Fruit fly (Drosophila melanogaster) whole organism, embryonic: Measurements from ENCODE around the gene CG3587.
A peak's percentile ranks its signal among the peaks of the same experiment; 100 is the strongest.

Experiments used
- C15 ChIP-seq: fragments of 200-800 bp; sonication (Bioruptor generic); IDR thresholded peaks from 3 replicates; pipeline ENCODE4 v1.3.6; 2022; ENCODE audit warnings: missing biosample characterization, missing genetic modification characterization
- CG10462 ChIP-seq: fragments of 200-800 bp; sonication (Bioruptor generic); optimal IDR thresholded peaks from 2 replicates; lab custom pipeline; 2016; ENCODE audit warnings: missing biosample characterization, missing genetic modification characterization
- CG10543 ChIP-seq: fragments of 200-800 bp; sonication (Bioruptor generic); optimal IDR thresholded peaks from 3 replicates; lab custom pipeline; 2017; ENCODE audit warnings: missing biosample characterization, mild to moderate bottlenecking, missing genetic modification characterization, moderate library complexity
- CG11696 ChIP-seq: fragments of 200-800 bp; sonication (Bioruptor generic); IDR thresholded peaks from 2 replicates; pipeline ENCODE4 v1.3.6; 2022; ENCODE audit warnings: missing biosample characterization, missing genetic modification characterization
- CG12071 ChIP-seq: fragments of 200-800 bp; sonication (Bioruptor generic); optimal IDR thresholded peaks from 3 replicates; lab custom pipeline; 2018; ENCODE audit warnings: missing biosample characterization, mild to moderate bottlenecking, missing genetic modification characterization
- CG15601 ChIP-seq: fragments of 200-800 bp; sonication (Bioruptor generic); optimal IDR thresholded peaks from 3 replicates; lab custom pipeline; 2019; ENCODE audit warnings: missing biosample characterization, mild to moderate bottlenecking, missing genetic modification characterization, moderate library complexity
- CG2116 ChIP-seq: fragments of 200-800 bp; sonication (Bioruptor generic); optimal IDR thresholded peaks from 3 replicates; lab custom pipeline; 2018; ENCODE audit warnings: missing biosample characterization, mild to moderate bottlenecking, missing genetic modification characterization
- CG3065 ChIP-seq: fragments of 200-800 bp; sonication (Bioruptor generic); optimal IDR thresholded peaks from 2 replicates; lab custom pipeline; 2016; ENCODE audit warnings: missing biosample characterization, missing genetic modification characterization
- CG31365 ChIP-seq: fragments of 200-800 bp; sonication (Bioruptor generic); optimal IDR thresholded peaks from 2 replicates; lab custom pipeline; 2018; ENCODE audit warnings: missing biosample characterization, mild to moderate bottlenecking, missing genetic modification characterization
- CG3163 ChIP-seq: fragments of 200-800 bp; sonication (Bioruptor generic); optimal IDR thresholded peaks from 3 replicates; lab custom pipeline; 2016; ENCODE audit warnings: missing biosample characterization, missing genetic modification characterization
- CG3847 ChIP-seq: fragments of 200-800 bp; sonication (Bioruptor generic); IDR thresholded peaks from 2 replicates; pipeline ENCODE4 v1.3.6; 2022; ENCODE audit warnings: missing biosample characterization, missing genetic modification characterization
- CG6254 ChIP-seq: fragments of 200-800 bp; sonication (Bioruptor generic); optimal IDR thresholded peaks from 3 replicates; lab custom pipeline; 2017; ENCODE audit warnings: mild to moderate bottlenecking, missing biosample characterization, missing genetic modification reagents, missing genetic modification characterization
- CG6654 ChIP-seq: fragments of 200-800 bp; sonication (Bioruptor generic); optimal IDR thresholded peaks from 2 replicates; lab custom pipeline; 2017; ENCODE audit warnings: missing biosample characterization, mild to moderate bottlenecking, missing genetic modification characterization
- CG6791 ChIP-seq: fragments of 200-800 bp; sonication (Bioruptor generic); IDR thresholded peaks from 3 replicates; pipeline ENCODE4 v1.3.6; 2022; ENCODE audit warnings: missing biosample characterization, missing genetic modification characterization; ENCODE audit not compliant: partially characterized antibody
- CG7271 ChIP-seq: fragments of 200-800 bp; sonication (Bioruptor generic); optimal IDR thresholded peaks from 2 replicates; lab custom pipeline; 2018; ENCODE audit warnings: missing biosample characterization, mild to moderate bottlenecking, missing genetic modification characterization, moderate library complexity
- CoRest ChIP-seq: fragments of 200-800 bp; sonication (Bioruptor generic); optimal IDR thresholded peaks from 3 replicates; lab custom pipeline; 2018; ENCODE audit warnings: missing biosample characterization, mild to moderate bottlenecking, missing genetic modification characterization, moderate library complexity
- Dad ChIP-seq: fragments of 200-800 bp; sonication (Bioruptor generic); optimal IDR thresholded peaks from 3 replicates; lab custom pipeline; 2016; ENCODE audit warnings: missing biosample characterization, missing genetic modification characterization
- HLH3B ChIP-seq: fragments of 200-800 bp; sonication (Bioruptor generic); IDR thresholded peaks from 2 replicates; pipeline ENCODE4 v1.3.6; 2022; ENCODE audit warnings: missing biosample characterization, missing genetic modification characterization
- Hr51 ChIP-seq, 2 experiments: fragments of 200-800 bp; sonication (Bioruptor generic); optimal IDR thresholded peaks; 2 replicates in 1 of 2; 3 replicates in 1 of 2; lab custom pipeline; 2016 to 2018; ENCODE audit warnings: missing biosample characterization in 2 of 2, missing genetic modification characterization in 2 of 2, mild to moderate bottlenecking in 1 of 2, moderate library complexity in 1 of 2
- MESR4 ChIP-seq: fragments of 200-800 bp; sonication (Bioruptor generic); optimal IDR thresholded peaks from 2 replicates; lab custom pipeline; 2018; ENCODE audit warnings: missing biosample characterization, mild to moderate bottlenecking, missing genetic modification characterization, moderate library complexity
- Max ChIP-seq: fragments of 200-800 bp; sonication (Bioruptor generic); optimal IDR thresholded peaks from 2 replicates; lab custom pipeline; 2016; ENCODE audit warnings: missing biosample characterization, mild to moderate bottlenecking, missing genetic modification characterization
- Med ChIP-seq: fragments of 200-800 bp; sonication (Bioruptor generic); peaks from one replicate; lab custom pipeline; 2016; ENCODE audit warnings: missing biosample characterization, missing genetic modification characterization, mild to moderate bottlenecking, inconsistent platforms, moderate library complexity
- NC2α ChIP-seq: fragments of 200-800 bp; sonication (Bioruptor generic); optimal IDR thresholded peaks from 2 replicates; lab custom pipeline; 2016; ENCODE audit warnings: missing biosample characterization, missing genetic modification characterization
- Sry-δ ChIP-seq: fragments of 200-800 bp; sonication (Bioruptor generic); optimal IDR thresholded peaks from 2 replicates; lab custom pipeline; 2016; ENCODE audit warnings: missing biosample characterization, missing genetic modification characterization
- TFAM ChIP-seq: fragments of 200-800 bp; sonication (Bioruptor generic); optimal IDR thresholded peaks from 2 replicates; lab custom pipeline; 2017; ENCODE audit warnings: missing biosample characterization, missing genetic modification characterization, inconsistent platforms
- amos ChIP-seq: fragments of 200-800 bp; sonication (Bioruptor generic); IDR thresholded peaks from 2 replicates; pipeline ENCODE4 v1.3.6; 2022; ENCODE audit warnings: missing biosample characterization, missing genetic modification characterization; ENCODE audit not compliant: partially characterized antibody
- ap ChIP-seq: fragments of 200-800 bp; sonication (Bioruptor generic); IDR thresholded peaks from 2 replicates; pipeline ENCODE4 v1.3.6; 2022; ENCODE audit warnings: missing biosample characterization, missing genetic modification characterization
- bsh ChIP-seq, 2 experiments: fragments of 200-800 bp; sonication (Bioruptor generic); optimal IDR thresholded peaks; 2 replicates each; lab custom pipeline; 2017 to 2018; ENCODE audit warnings: mild to moderate bottlenecking in 2 of 2, missing biosample characterization in 2 of 2, missing genetic modification characterization in 2 of 2, moderate library complexity in 1 of 2
- btn ChIP-seq: fragments of 200-800 bp; sonication (Bioruptor generic); optimal IDR thresholded peaks from 2 replicates; lab custom pipeline; 2016; ENCODE audit warnings: missing biosample characterization, missing genetic modification characterization
- cad ChIP-seq: fragments of >200 bp; optimal IDR thresholded peaks from 2 replicates; lab custom pipeline; 2017; ENCODE audit warnings: missing biosample characterization, missing genetic modification characterization
- ems ChIP-seq: fragments of 200-800 bp; sonication (Bioruptor generic); optimal IDR thresholded peaks from 3 replicates; lab custom pipeline; 2016; ENCODE audit warnings: missing biosample characterization, missing genetic modification characterization
- esg ChIP-seq: fragments of 200-800 bp; sonication (Bioruptor generic); conservative IDR thresholded peaks from 2 replicates; pipeline ENCODE4 v1.3.6; 2022; ENCODE audit warnings: missing biosample characterization, missing genetic modification characterization
- h ChIP-seq: fragments of >200 bp; optimal IDR thresholded peaks from 2 replicates; lab custom pipeline; 2017
- kah ChIP-seq: fragments of 200-800 bp; sonication (Bioruptor generic); optimal IDR thresholded peaks from 2 replicates; lab custom pipeline; 2018; ENCODE audit warnings: missing biosample characterization, mild to moderate bottlenecking, missing genetic modification characterization
- nmo ChIP-seq: fragments of 200-800 bp; sonication (Bioruptor generic); optimal IDR thresholded peaks from 2 replicates; lab custom pipeline; 2018; ENCODE audit warnings: missing biosample characterization, mild to moderate bottlenecking, missing genetic modification characterization, moderate library complexity
- nom ChIP-seq: fragments of 200-800 bp; sonication (Bioruptor generic); optimal IDR thresholded peaks from 2 replicates; lab custom pipeline; 2017; ENCODE audit warnings: missing biosample characterization, missing genetic modification characterization, mild to moderate bottlenecking, moderate library complexity, missing genetic modification reagents
- otp ChIP-seq: fragments of 200-800 bp; sonication (Bioruptor generic); IDR thresholded peaks from 3 replicates; pipeline ENCODE4, ENCODE4 v1.3.6; 2022; ENCODE audit warnings: missing biosample characterization, missing genetic modification characterization
- repo ChIP-seq: fragments of 200-800 bp; sonication (Bioruptor generic); optimal IDR thresholded peaks from 2 replicates; lab custom pipeline; 2016; ENCODE audit warnings: missing biosample characterization, missing genetic modification characterization
- sob ChIP-seq: fragments of 200-800 bp; sonication (Bioruptor generic); IDR thresholded peaks from 2 replicates; pipeline ENCODE4 v1.3.6; 2022; ENCODE audit warnings: missing biosample characterization, missing genetic modification characterization
- tap ChIP-seq: fragments of 200-800 bp; optimal IDR thresholded peaks from 3 replicates; lab custom pipeline; 2019; ENCODE audit warnings: missing biosample characterization, mild to moderate bottlenecking, missing genetic modification characterization, moderate library complexity
- tin ChIP-seq: fragments of 200-800 bp; sonication (Bioruptor generic); optimal IDR thresholded peaks from 3 replicates; lab custom pipeline; 2016; ENCODE audit warnings: missing biosample characterization, missing genetic modification characterization
- tna ChIP-seq: fragments of 200-800 bp; sonication (Bioruptor generic); IDR thresholded peaks from 2 replicates; pipeline ENCODE4 v1.3.6; 2022; ENCODE audit warnings: missing biosample characterization, missing genetic modification characterization; ENCODE audit not compliant: partially characterized antibody
- ttk ChIP-seq: fragments of 200-800 bp; sonication (Bioruptor generic); IDR thresholded peaks from 2 replicates; pipeline ENCODE4 v2.1.2; 2022; ENCODE audit warnings: missing biosample characterization, missing genetic modification characterization
- twi ChIP-seq: fragments of 200-800 bp; optimal IDR thresholded peaks from 2 replicates; lab custom pipeline; 2019; ENCODE audit warnings: missing biosample characterization, mild to moderate bottlenecking, missing genetic modification characterization, moderate library complexity
- unc-4 ChIP-seq: fragments of 200-800 bp; sonication (Bioruptor generic); IDR thresholded peaks from 2 replicates; pipeline ENCODE4 v1.3.6; 2022; ENCODE audit warnings: missing biosample characterization, missing genetic modification characterization; ENCODE audit not compliant: partially characterized antibody
- unpg ChIP-seq: fragments of 200-800 bp; sonication (Bioruptor generic); optimal IDR thresholded peaks from 3 replicates; lab custom pipeline; 2018; ENCODE audit warnings: missing biosample characterization, mild to moderate bottlenecking, missing genetic modification characterization, moderate library complexity
- zen2 ChIP-seq: fragments of 200-800 bp; sonication (Bioruptor generic); IDR thresholded peaks from 3 replicates; pipeline ENCODE4 v1.3.6; 2022; ENCODE audit warnings: missing biosample characterization, missing genetic modification characterization; ENCODE audit not compliant: partially characterized antibody
- zfh1 ChIP-seq: fragments of 200-800 bp; sonication (Bioruptor generic); IDR thresholded peaks from 3 replicates; pipeline ENCODE4 v1.3.6; 2022; ENCODE audit warnings: missing biosample characterization, missing genetic modification characterization

The CG3587 gene

dm6 chrX:1944245-1945114 is 4.4 kb downstream of the CG3587 start (continued):
- TF ChIP-seq CG7271 (tag; lab: Kevin White, UChicago) = no peak
- TF ChIP-seq HLH3B (GFP tag; lab: Robert Waterston, UW) = peak; percentile 53; the same call in 1 of the 2 replicates
- TF ChIP-seq CG3163 (GFP tag; lab: Kevin White, UChicago) = no peak
- no peak for TF ChIP-seq CG12071 (GFP tag; lab: Kevin White, UChicago)
- peak; percentile 48 for TF ChIP-seq ap (GFP tag; lab: Robert Waterston, UW)
- TF ChIP-seq amos (GFP tag; lab: Robert Waterston, UW) = no peak
- peak; percentile 39; the same call in 1 of the 2 replicates for TF ChIP-seq CG3847 (GFP tag; lab: Robert Waterston, UW)
- no peak for TF ChIP-seq CoRest
- peak; percentile 41 for TF ChIP-seq CG6254 (GFP tag; lab: Kevin White, UChicago)
- TF ChIP-seq cad = no peak
- TF ChIP-seq NC2α (GFP tag; lab: Kevin White, UChicago) = no peak
- TF ChIP-seq tap (tag; lab: Kevin White, UChicago) = no peak
- peak; percentile 14 for TF ChIP-seq nmo (GFP tag; lab: Kevin White, UChicago)
- peak in 1 of 2 experiments; percentile 87 for TF ChIP-seq bsh (GFP tag; optimal IDR thresholded peaks at IDR 0.05; lab: Kevin White, UChicago)
- no peak for TF ChIP-seq TFAM
- TF ChIP-seq C15 (GFP tag; lab: Robert Waterston, UW) = no peak
- TF ChIP-seq zen2 (GFP tag; lab: Robert Waterston, UW) = no peak
- TF ChIP-seq CG2116 (GFP tag; lab: Kevin White, UChicago) = no peak
- no peak for TF ChIP-seq Max (GFP tag; lab: Kevin White, UChicago)
- no peak for TF ChIP-seq tna
- no peak for TF ChIP-seq ttk (GFP tag; lab: Robert Waterston, UW)
- peak; percentile 63; the same call in 2 of the 3 replicates for TF ChIP-seq zfh1 (GFP tag; lab: Robert Waterston, UW)
- TF ChIP-seq sob (GFP tag; lab: Robert Waterston, UW) = peak; percentile 54
- no peak for TF ChIP-seq h (lab: Kevin White, UChicago)
- TF ChIP-seq Sry-δ (GFP tag; lab: Kevin White, UChicago) = no peak
- TF ChIP-seq CG10543 (GFP tag; lab: Kevin White, UChicago) = no peak
- TF ChIP-seq unc-4 = no peak
- no peak for TF ChIP-seq CG31365 (tag; lab: Kevin White, UChicago)
- TF ChIP-seq CG6791 = no peak
- no peak for TF ChIP-seq MESR4
- TF ChIP-seq CG11696 (GFP tag; lab: Robert Waterston, UW) = no peak
- peak; percentile 20 for TF ChIP-seq Dad (GFP tag; lab: Kevin White, UChicago)
- no peak for TF ChIP-seq kah (GFP tag; lab: Kevin White, UChicago)
- peak; percentile 95 for TF ChIP-seq Med (GFP tag; lab: Kevin White, UChicago)
- no peak for TF ChIP-seq btn (GFP tag; lab: Kevin White, UChicago)
- peak; percentile 56; the same call in 1 of the 3 replicates for TF ChIP-seq otp (GFP tag; lab: Robert Waterston, UW)
- TF ChIP-seq tin (GFP tag; lab: Kevin White, UChicago) = peak; percentile 26
- TF ChIP-seq CG3065 (GFP tag; lab: Kevin White, UChicago) = no peak
- no peak for TF ChIP-seq CG10462
- peak; percentile 30 for TF ChIP-seq ems
- peak; percentile 74 for TF ChIP-seq unpg (GFP tag; lab: Kevin White, UChicago)
- TF ChIP-seq CG6654 (GFP tag; lab: Kevin White, UChicago) = no peak
- TF ChIP-seq twi (tag; lab: Kevin White, UChicago) = peak; percentile 28
- TF ChIP-seq nom (GFP tag; lab: Kevin White, UChicago) = no peak
- peak; percentile 4 for TF ChIP-seq repo (GFP tag; lab: Kevin White, UChicago)
- peak; percentile 57; the same call in 1 of the 2 replicates for TF ChIP-seq esg (GFP tag; lab: Robert Waterston, UW)
- TF ChIP-seq CG15601 = peak; percentile 14
- TF ChIP-seq Hr51 (GFP tag; optimal IDR thresholded peaks at IDR 0.05; lab: Kevin White, UChicago) = peak in 1 of 2 experiments; percentile 51
